Worm (Caenorhabditis elegans): ENCODE results near the gene srh-24.

DNA sequence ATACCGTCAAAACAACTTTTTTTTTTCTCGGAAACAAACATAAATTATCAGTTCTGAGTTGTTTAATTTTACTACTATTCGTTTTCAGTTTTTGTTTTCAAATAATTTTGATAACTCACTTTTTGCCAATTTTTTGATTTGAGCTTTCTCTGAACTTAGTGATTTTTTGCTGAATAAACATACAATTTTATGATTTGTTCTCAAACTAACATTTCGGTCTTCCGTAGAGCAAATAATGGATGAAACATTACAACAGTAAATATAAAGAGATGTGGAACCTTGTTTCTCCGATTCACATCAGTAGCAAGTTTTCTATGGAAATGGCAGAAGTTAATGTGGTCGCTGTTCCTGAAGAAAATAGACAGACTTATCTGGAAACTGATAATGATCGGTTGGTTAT, 11.1 kb downstream of the srh-24 start, which contains the start of gene R10D12.7:
- TF ChIP-seq dao-5 (tag; optimal IDR thresholded peaks at IDR 0.05) (no peak), him-1 (tag; optimal IDR thresholded peaks at IDR 0.05) (no peak), W03F9.2 (tag; optimal IDR thresholded peaks at IDR 0.05) (no peak)

All from whole organism, L4/young adult.